Fruit fly (Drosophila melanogaster) whole organism, pupa: ENCODE data around the gene CG6847.

ENCODE experiments used
- CG14655 ChIP-seq: fragments of 200-800 bp; sonication (Bioruptor generic); optimal IDR thresholded peaks from 3 replicates; lab custom pipeline; 2017; ENCODE audit warnings: mild to moderate bottlenecking, missing biosample characterization, missing genetic modification reagents, missing genetic modification characterization
- CG8159 ChIP-seq: fragments of 200-800 bp; sonication (Bioruptor generic); optimal IDR thresholded peaks from 3 replicates; lab custom pipeline; 2018; ENCODE audit warnings: missing biosample characterization, mild to moderate bottlenecking, missing genetic modification characterization, moderate library complexity

dm6 chrX:17870614-17871394 is 40.5 kb upstream of the CG6847 start:
- TF ChIP-seq CG8159 (tag; lab: Kevin White, UChicago): no peak
- no peak for TF ChIP-seq CG14655 (GFP tag; lab: Kevin White, UChicago)
